Fruit fly (Drosophila melanogaster): ENCODE measurements around the gene CG13005.

The CG13005 gene

DNA sequence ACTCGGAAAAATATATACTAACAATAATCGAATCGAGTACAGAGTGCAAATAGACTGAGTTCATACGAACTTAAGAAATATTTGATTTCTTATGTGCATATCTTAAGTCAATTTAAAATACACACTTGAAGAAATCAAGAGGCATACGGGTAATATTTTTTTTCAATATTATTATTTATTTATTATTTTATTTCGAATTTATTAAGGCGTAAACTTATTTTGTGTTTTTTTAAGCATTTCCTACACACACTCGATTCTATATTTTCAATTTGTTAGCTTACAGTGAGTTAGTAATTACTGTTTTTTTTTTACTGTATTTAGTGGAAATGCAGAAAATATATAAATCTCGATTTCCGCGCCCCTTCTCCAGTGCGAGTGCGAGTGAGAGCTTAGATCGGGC, 9.8 kb downstream of the CG13005 start (continued):
- TF ChIP-seq CG17568 (GFP tag; optimal IDR thresholded peaks at IDR 0.05) (no peak), CG2116 (GFP tag; optimal IDR thresholded peaks at IDR 0.05) (no peak), sens (GFP tag) (no peak), lola (GFP tag; optimal IDR thresholded peaks at IDR 0.05) (no peak), CG7786 (GFP tag; optimal IDR thresholded peaks at IDR 0.05) (no peak), CG9727 (GFP tag; optimal IDR thresholded peaks at IDR 0.05) (peak; percentile 11), exex (tag; optimal IDR thresholded peaks at IDR 0.05) (no peak), hkb (optimal IDR thresholded peaks at IDR 0.05) (no peak), hkb (GFP tag; IDR thresholded peaks at IDR 0.05) (peak; percentile 32; the same call in 1 of the 2 replicates), peb (GFP tag; IDR thresholded peaks at IDR 0.05) (no peak), emc (GFP tag; optimal IDR thresholded peaks at IDR 0.05) (no peak), CG17361 (GFP tag; IDR thresholded peaks at IDR 0.05) (peak; percentile 48; the same call in 2 of the 3 replicates), CG6654 (GFP tag; optimal IDR thresholded peaks at IDR 0.05) (no peak), MBD-R2 (GFP tag; IDR thresholded peaks at IDR 0.05) (no peak), esg (GFP tag; conservative IDR thresholded peaks at IDR 0.05) (no peak), Sry-δ (GFP tag; optimal IDR thresholded peaks at IDR 0.05) (no peak), CG30403 (GFP tag; optimal IDR thresholded peaks at IDR 0.05) (peak; percentile 13), bigmax (GFP tag; optimal IDR thresholded peaks at IDR 0.05) (no peak), Blimp-1 (GFP tag; optimal IDR thresholded peaks at IDR 0.05) (peak; percentile 33), CG15073 (GFP tag; optimal IDR thresholded peaks at IDR 0.05) (no peak), Myb (GFP tag; optimal IDR thresholded peaks at IDR 0.05) (no peak), tio (GFP tag; optimal IDR thresholded peaks at IDR 0.05) (no peak), ssp (GFP tag; IDR thresholded peaks at IDR 0.05) (no peak), CoRest (tag; optimal IDR thresholded peaks at IDR 0.05) (peak; percentile 39), vvl (GFP tag; IDR thresholded peaks at IDR 0.05) (0 out of 2 replicates have a peak, but pooled peaks have one; percentile 14), insv (GFP tag; optimal IDR thresholded peaks at IDR 0.05) (no peak), hbn (GFP tag; IDR thresholded peaks at IDR 0.05; ENCODE audit: partially characterized antibody) (no peak), eyg (GFP tag; optimal IDR thresholded peaks at IDR 0.05) (no peak), bcd (GFP tag; optimal IDR thresholded peaks at IDR 0.05) (peak; percentile 32), toy (GFP tag; IDR thresholded peaks at IDR 0.05) (no peak), CG18262 (tag; optimal IDR thresholded peaks at IDR 0.05) (peak; percentile 37), CG14710 (tag; optimal IDR thresholded peaks at IDR 0.05) (peak; percentile 13), H15 (GFP tag; IDR thresholded peaks at IDR 0.05) (no peak), CG17359 (tag; optimal IDR thresholded peaks at IDR 0.05) (peak; percentile 43), CG17385 (GFP tag; optimal IDR thresholded peaks at IDR 0.05) (peak; percentile 21), repo (GFP tag; optimal IDR thresholded peaks at IDR 0.05) (no peak), knrl (GFP tag; IDR thresholded peaks at IDR 0.05; ENCODE audit: partially characterized antibody) (no peak), CTCF (GFP tag; optimal IDR thresholded peaks at IDR 0.05) (no peak), CG5953 (GFP tag; IDR thresholded peaks at IDR 0.05) (no peak), Lpt (GFP tag; optimal IDR thresholded peaks at IDR 0.05) (no peak), dmrt99B (tag; optimal IDR thresholded peaks at IDR 0.05) (peak; percentile 55), Oli (tag; optimal IDR thresholded peaks at IDR 0.05) (peak; percentile 43)

- TF ChIP-seq phol (tag; optimal IDR thresholded peaks at IDR 0.05) (peak; percentile 9), sens (GFP tag) (peak; percentile 76), Med (GFP tag) (peak; percentile 36), CG4360 (GFP tag; IDR thresholded peaks at IDR 0.05) (no peak), Ssrp (tag; optimal IDR thresholded peaks at IDR 0.05) (no peak), CG7839 (tag; optimal IDR thresholded peaks at IDR 0.05) (peak; percentile 20), Drgx (GFP tag; IDR thresholded peaks at IDR 0.05) (peak; percentile 21; the same call in 1 of the 2 replicates), CG17359 (tag; optimal IDR thresholded peaks at IDR 0.05) (peak; percentile 3), grau (tag; optimal IDR thresholded peaks at IDR 0.05) (peak; percentile 31), Ptx1 (GFP tag; IDR thresholded peaks at IDR 0.05) (no peak), CG12219 (GFP tag; optimal IDR thresholded peaks at IDR 0.05) (no peak), CG31441 (GFP tag; IDR thresholded peaks at IDR 0.05) (no peak), CG2678 (tag; optimal IDR thresholded peaks at IDR 0.05) (peak; percentile 4), Ets65A (GFP tag) (peak; percentile 57), Elba2 (GFP tag; optimal IDR thresholded peaks at IDR 0.05) (no peak)
Measured at dm6 chrX:16814351-16814750, 10.9 kb downstream of the CG13005 start.

Measured in whole organism, embryonic.